Worm (Caenorhabditis elegans) whole organism, L2 larva: ENCODE measurements around the gene snt-1.

Source experiments
- C34F6.9 ChIP-seq: fragments of 150-350 bp; optimal IDR thresholded peaks from 2 replicates; lab custom pipeline; 2014; ENCODE audit warnings: missing biosample characterization, missing genetic modification characterization
- F13H6.1 ChIP-seq: sonication (generic microtip); optimal IDR thresholded peaks from 2 replicates; lab custom pipeline; 2016; ENCODE audit warnings: missing genetic modification characterization, missing compliant biosample characterization
- R02D3.7 ChIP-seq: fragments of 150-350 bp; optimal IDR thresholded peaks from 2 replicates; lab custom pipeline; 2014; ENCODE audit warnings: missing biosample characterization, missing genetic modification characterization
- Y55F3AM.14 ChIP-seq: fragments of 200-800 bp; sonication (Bioruptor generic); optimal IDR thresholded peaks from 2 replicates; lab custom pipeline; 2018; ENCODE audit warnings: mild to moderate bottlenecking, missing genetic modification characterization, missing compliant biosample characterization
- aly-2 ChIP-seq: fragments of 150-350 bp; optimal IDR thresholded peaks from 2 replicates; lab custom pipeline; 2014; ENCODE audit warnings: missing biosample characterization, missing genetic modification characterization
- ama-1 ChIP-seq: fragments of 150-350 bp; optimal IDR thresholded peaks from 2 replicates; lab custom pipeline; 2018; ENCODE audit warnings: inconsistent platforms
- blmp-1 ChIP-seq: sonication (generic microtip); optimal IDR thresholded peaks from 2 replicates; lab custom pipeline; 2017; ENCODE audit warnings: missing genetic modification characterization, mild to moderate bottlenecking, missing compliant biosample characterization, antibody characterized with exemption, moderate library complexity; ENCODE audit not compliant: insufficient read depth
- ceh-16 ChIP-seq: fragments of 150-350 bp; optimal IDR thresholded peaks from 2 replicates; lab custom pipeline; 2014; ENCODE audit warnings: missing biosample characterization, missing genetic modification characterization
- ceh-82 ChIP-seq: fragments of 150-350 bp; optimal IDR thresholded peaks from 2 replicates; lab custom pipeline; 2014; ENCODE audit warnings: missing biosample characterization, missing genetic modification characterization
- crh-2 ChIP-seq: sonication (generic microtip); optimal IDR thresholded peaks from 2 replicates; lab custom pipeline; 2017; ENCODE audit warnings: missing biosample characterization, missing genetic modification characterization
- dmd-4 ChIP-seq: sonication (generic microtip); optimal IDR thresholded peaks from 2 replicates; lab custom pipeline; 2017; ENCODE audit warnings: missing biosample characterization, missing genetic modification characterization
- egl-27 ChIP-seq: sonication (generic microtip); optimal IDR thresholded peaks from 3 replicates; lab custom pipeline; 2017; ENCODE audit warnings: missing biosample characterization, missing genetic modification reagents, missing genetic modification characterization
- elt-1 ChIP-seq: fragments of 150-350 bp; optimal IDR thresholded peaks from 2 replicates; lab custom pipeline; 2014; ENCODE audit warnings: missing biosample characterization, missing genetic modification characterization
- fos-1 ChIP-seq: fragments of 150-350 bp; optimal IDR thresholded peaks from 2 replicates; lab custom pipeline; 2014; ENCODE audit warnings: missing biosample characterization, missing genetic modification characterization
- gmeb-1 ChIP-seq: fragments of 150-350 bp; optimal IDR thresholded peaks from 2 replicates; lab custom pipeline; 2014; ENCODE audit warnings: missing biosample characterization, missing genetic modification characterization
- lin-39 ChIP-seq: fragments of 150-350 bp; optimal IDR thresholded peaks from 2 replicates; lab custom pipeline; 2014; ENCODE audit warnings: missing biosample characterization, missing genetic modification reagents, missing genetic modification characterization
- lsy-2 ChIP-seq, 2 experiments: fragments of 150-350 bp in 1 of 2; sonication (generic microtip) in 1 of 2; optimal IDR thresholded peaks; 2 replicates each; lab custom pipeline; 2014 to 2017; ENCODE audit warnings: missing biosample characterization in 2 of 2, missing genetic modification characterization in 2 of 2
- mab-5 ChIP-seq: fragments of 150-350 bp; optimal IDR thresholded peaks from 2 replicates; lab custom pipeline; 2014; ENCODE audit warnings: missing biosample characterization, missing genetic modification characterization
- mdl-1 ChIP-seq, 2 experiments: fragments of 150-350 bp in 1 of 2; sonication (generic microtip) in 1 of 2; optimal IDR thresholded peaks; 2 replicates each; lab custom pipeline; 2017; ENCODE audit warnings: missing biosample characterization in 2 of 2, missing genetic modification characterization in 2 of 2
- nhr-10 ChIP-seq: sonication (generic microtip); optimal IDR thresholded peaks from 2 replicates; lab custom pipeline; 2017; ENCODE audit warnings: missing biosample characterization, missing genetic modification characterization
- nhr-11 ChIP-seq: fragments of 150-350 bp; optimal IDR thresholded peaks from 2 replicates; lab custom pipeline; 2014; ENCODE audit warnings: missing biosample characterization, missing genetic modification characterization
- nhr-129 ChIP-seq: fragments of 150-350 bp; optimal IDR thresholded peaks from 2 replicates; lab custom pipeline; 2014; ENCODE audit warnings: missing biosample characterization, missing genetic modification characterization
- nhr-21 ChIP-seq: fragments of 150-350 bp; optimal IDR thresholded peaks from 2 replicates; lab custom pipeline; 2014; ENCODE audit warnings: missing biosample characterization, missing genetic modification characterization
- nhr-23 ChIP-seq: fragments of 150-350 bp; optimal IDR thresholded peaks from 2 replicates; lab custom pipeline; 2014; ENCODE audit warnings: missing biosample characterization, missing genetic modification reagents, missing genetic modification characterization
- nhr-237 ChIP-seq: fragments of 150-350 bp; optimal IDR thresholded peaks from 2 replicates; lab custom pipeline; 2014; ENCODE audit warnings: missing biosample characterization, missing genetic modification characterization
- nhr-25 ChIP-seq: fragments of 150-350 bp; sonication (generic microtip); optimal IDR thresholded peaks from 3 replicates; lab custom pipeline; 2014; ENCODE audit warnings: missing biosample characterization, missing genetic modification characterization
- nhr-6 ChIP-seq: fragments of 150-350 bp; optimal IDR thresholded peaks from 2 replicates; lab custom pipeline; 2014; ENCODE audit warnings: missing biosample characterization, missing genetic modification characterization
- nhr-77 ChIP-seq: fragments of 150-350 bp; optimal IDR thresholded peaks from 2 replicates; lab custom pipeline; 2014; ENCODE audit warnings: missing biosample characterization, missing genetic modification characterization
- sem-4 ChIP-seq: fragments of 150-350 bp; optimal IDR thresholded peaks from 2 replicates; lab custom pipeline; 2014; ENCODE audit warnings: missing biosample characterization, missing genetic modification reagents, missing genetic modification characterization
- skn-1 ChIP-seq: sonication (generic microtip); optimal IDR thresholded peaks from 2 replicates; lab custom pipeline; 2017; ENCODE audit warnings: missing biosample characterization, missing genetic modification characterization
- sma-3 ChIP-seq: sonication (generic microtip); optimal IDR thresholded peaks from 2 replicates; lab custom pipeline; 2016; ENCODE audit warnings: missing genetic modification reagents, missing genetic modification characterization, missing compliant biosample characterization
- sma-9 ChIP-seq, 2 experiments: fragments of 150-350 bp in 1 of 2; sonication (generic microtip) in 1 of 2; optimal IDR thresholded peaks; 2 replicates each; lab custom pipeline; 2014 to 2016; ENCODE audit warnings: missing genetic modification characterization in 2 of 2, mild to moderate bottlenecking in 1 of 2, missing biosample characterization in 1 of 2, missing compliant biosample characterization in 1 of 2, missing genetic modification reagents in 1 of 2, moderate library complexity in 1 of 2
- unc-39 ChIP-seq: fragments of 150-350 bp; optimal IDR thresholded peaks from 2 replicates; lab custom pipeline; 2014; ENCODE audit warnings: missing biosample characterization, missing genetic modification characterization
- unc-55 ChIP-seq: fragments of 150-350 bp; sonication (generic microtip); optimal IDR thresholded peaks from 3 replicates; lab custom pipeline; 2014; ENCODE audit warnings: missing biosample characterization, missing genetic modification reagents, missing genetic modification characterization
- unc-62 ChIP-seq: fragments of 150-350 bp; optimal IDR thresholded peaks from 2 replicates; lab custom pipeline; 2014; ENCODE audit warnings: missing biosample characterization, missing genetic modification reagents, missing genetic modification characterization
- zag-1 ChIP-seq: fragments of 150-350 bp; optimal IDR thresholded peaks from 2 replicates; lab custom pipeline; 2014; ENCODE audit warnings: missing biosample characterization, missing genetic modification characterization
- ztf-1 ChIP-seq: fragments of 200-800 bp; sonication (Bioruptor generic); conservative IDR thresholded peaks from 2 replicates; pipeline ENCODE4 v1.3.6; 2022; ENCODE audit warnings: missing genetic modification characterization, missing compliant biosample characterization
- ztf-11 ChIP-seq: sonication (generic microtip); optimal IDR thresholded peaks from 2 replicates; lab custom pipeline; 2017; ENCODE audit warnings: missing biosample characterization, missing genetic modification characterization

The snt-1 gene

ce11 chrII:6828073-6828900 is 17.5 kb downstream of the snt-1 start:
- no peak for TF ChIP-seq ceh-82
- peak; percentile 8 for TF ChIP-seq zag-1
- peak; percentile 14 for TF ChIP-seq C34F6.9
- no peak for TF ChIP-seq nhr-21 (tag; lab: Kevin White, UChicago)
- no peak for TF ChIP-seq crh-2 (tag; lab: Kevin White, UChicago)
- TF ChIP-seq dmd-4 (tag; lab: Kevin White, UChicago) = no peak
- no peak for TF ChIP-seq lin-39
- no peak for TF ChIP-seq F13H6.1 (tag; lab: Kevin White, UChicago)
- TF ChIP-seq elt-1 (tag; lab: Kevin White, UChicago) = no peak
- no peak for TF ChIP-seq R02D3.7 (tag; lab: Kevin White, UChicago)
- TF ChIP-seq unc-55 = peak; percentile 3
- no peak for TF ChIP-seq nhr-10 (tag; lab: Kevin White, UChicago)
- TF ChIP-seq gmeb-1 (tag; lab: Kevin White, UChicago) = no peak
- peak; percentile 38 for TF ChIP-seq sma-9 (GFP tag; optimal IDR thresholded peaks at IDR 0.05; lab: Kevin White, UChicago)
- no peak for TF ChIP-seq sma-9 (tag; optimal IDR thresholded peaks at IDR 0.05; lab: Kevin White, UChicago)
- TF ChIP-seq nhr-129 (tag; lab: Kevin White, UChicago) = no peak

ce11 chrII:6829108-6829507 is 18.3 kb downstream of the snt-1 start:
- TF ChIP-seq crh-2 (tag; lab: Kevin White, UChicago) (peak; percentile 41), egl-27 (tag; lab: Kevin White, UChicago) (peak; percentile 12), sma-3 (GFP tag; lab: Kevin White, UChicago) (peak; percentile 59), lsy-2 (tag; optimal IDR thresholded peaks at IDR 0.05; lab: Kevin White, UChicago) (peak in 1 of 2 experiments; percentile 48), blmp-1 (tag; lab: Kevin White, UChicago) (peak; percentile 96), nhr-237 (tag; lab: Kevin White, UChicago) (no peak), ama-1 (lab: Kevin White, UChicago) (no peak), ceh-16 (tag; lab: Kevin White, UChicago) (peak; percentile 52), nhr-25 (peak; percentile 71), lin-39 (no peak), ceh-82 (no peak), C34F6.9 (peak; percentile 30), R02D3.7 (tag; lab: Kevin White, UChicago) (no peak), Y55F3AM.14 (GFP tag; lab: Kevin White, UChicago) (no peak), elt-1 (tag; lab: Kevin White, UChicago) (no peak), nhr-23 (tag; lab: Kevin White, UChicago) (no peak), fos-1 (tag; lab: Kevin White, UChicago) (peak; percentile 96), nhr-6 (no peak), sma-9 (GFP tag; optimal IDR thresholded peaks at IDR 0.05; lab: Kevin White, UChicago) (peak; percentile 73), sma-9 (tag; optimal IDR thresholded peaks at IDR 0.05; lab: Kevin White, UChicago) (no peak), zag-1 (no peak), nhr-11 (tag; lab: Kevin White, UChicago) (no peak), sem-4 (tag; lab: Kevin White, UChicago) (peak; percentile 33), nhr-129 (tag; lab: Kevin White, UChicago) (peak; percentile 75), mdl-1 (tag; optimal IDR thresholded peaks at IDR 0.05; lab: Kevin White, UChicago) (no peak), F13H6.1 (tag; lab: Kevin White, UChicago) (peak; percentile 36), unc-62 (GFP tag; lab: Kevin White, UChicago) (no peak), ztf-1 (no peak)

- peak; percentile 35 for TF ChIP-seq sma-9 (GFP tag; optimal IDR thresholded peaks at IDR 0.05; lab: Kevin White, UChicago)
- TF ChIP-seq sma-9 (tag; optimal IDR thresholded peaks at IDR 0.05; lab: Kevin White, UChicago) = no peak
- TF ChIP-seq skn-1 (tag; lab: Kevin White, UChicago) = no peak
- TF ChIP-seq nhr-129 (tag; lab: Kevin White, UChicago) = peak; percentile 55
- TF ChIP-seq nhr-21 (tag; lab: Kevin White, UChicago) = peak; percentile 30
- TF ChIP-seq nhr-77 (tag; lab: Kevin White, UChicago) = no peak
- no peak for TF ChIP-seq ztf-11 (tag; lab: Kevin White, UChicago)
- no peak for TF ChIP-seq nhr-23 (tag; lab: Kevin White, UChicago)
- no peak for TF ChIP-seq unc-39 (tag; lab: Kevin White, UChicago)
- no peak for TF ChIP-seq aly-2
- peak; percentile 46 for TF ChIP-seq fos-1 (tag; lab: Kevin White, UChicago)
- TF ChIP-seq mab-5 (tag; lab: Kevin White, UChicago) = peak; percentile 61
- peak; percentile 35 for TF ChIP-seq egl-27 (tag; lab: Kevin White, UChicago)
- no peak for TF ChIP-seq elt-1 (tag; lab: Kevin White, UChicago)
- TF ChIP-seq blmp-1 (tag; lab: Kevin White, UChicago) = peak; percentile 3
- peak; percentile 24 for TF ChIP-seq nhr-25
- no peak for TF ChIP-seq nhr-6
- TF ChIP-seq sma-3 (GFP tag; lab: Kevin White, UChicago) = no peak
These were observed 19.2 kb downstream of the snt-1 start for ce11 chrII:6830012-6830411.
